Worm (Caenorhabditis elegans): ENCODE measurements around the gene krr-1.

krr-1 gene

DNA sequence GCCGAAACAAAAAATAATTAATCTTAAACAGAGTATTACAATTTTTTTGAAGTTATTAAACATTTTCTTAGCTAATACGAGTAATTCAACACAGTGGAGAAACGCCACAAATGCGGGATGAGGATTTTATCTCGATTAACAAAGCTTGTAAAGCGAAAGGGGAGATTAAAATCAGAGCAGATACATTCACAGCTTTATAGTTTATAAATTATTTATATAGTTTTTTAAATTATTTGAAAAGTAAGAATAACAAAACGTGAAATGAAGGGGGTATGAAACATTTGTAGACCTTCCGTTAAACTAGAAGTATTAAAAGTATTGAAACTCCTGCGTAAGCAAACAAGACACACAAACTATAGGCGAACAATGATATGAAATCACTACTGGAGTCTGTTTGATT is 24.1 kb downstream of the krr-1 start, which contains the start of gene C05C8.8 (continued):
- TF ChIP-seq nfya-1 (tag; optimal IDR thresholded peaks at IDR 0.05; ENCODE audit: borderline replicate concordance, insufficient read depth): no peak

DNA sequence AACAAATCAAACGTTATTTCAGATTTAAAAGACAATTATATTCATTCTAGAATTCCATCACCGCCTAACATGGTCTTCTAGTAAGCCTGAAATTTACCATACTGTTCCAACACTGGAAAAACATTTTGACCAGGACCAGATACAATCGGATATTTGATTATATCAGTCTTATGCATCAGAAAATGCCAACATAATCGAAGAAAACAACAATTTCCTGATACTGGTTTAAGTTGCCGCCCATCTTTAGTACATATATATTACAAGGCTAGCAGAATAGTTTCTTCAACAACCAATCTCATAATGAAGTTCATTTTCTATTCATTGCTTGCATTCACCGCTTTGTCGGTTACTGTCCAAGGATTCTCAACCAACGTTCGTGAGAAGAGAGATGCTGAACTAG is 28.0 kb downstream of the krr-1 start, which contains the start of gene C13A2.12:
TSS of gene C13A2.12 (plus strand) at position 301 of the 400 bp plus-strand sequence.
- TF ChIP-seq ztf-28 (GFP tag; IDR thresholded peaks at IDR 0.05) (no peak), repo-1 (tag; optimal IDR thresholded peaks at IDR 0.05) (no peak)

- TF ChIP-seq ztf-25 (GFP tag; IDR thresholded peaks at IDR 0.05): no peak
- TF ChIP-seq pbrm-1 (GFP tag; IDR thresholded peaks at IDR 0.05): no peak
- TF ChIP-seq T07F8.4 (tag; optimal IDR thresholded peaks at IDR 0.05): no peak
- no peak for TF ChIP-seq tbx-9 (tag; optimal IDR thresholded peaks at IDR 0.05; ENCODE audit: borderline replicate concordance)
Measured at ce11 chrV:7264042-7264441, 33.1 kb downstream of the krr-1 start, which contains the start of gene C13A2.9. TSS of gene C13A2.9 (minus strand) at chrV:7264142.

DNA sequence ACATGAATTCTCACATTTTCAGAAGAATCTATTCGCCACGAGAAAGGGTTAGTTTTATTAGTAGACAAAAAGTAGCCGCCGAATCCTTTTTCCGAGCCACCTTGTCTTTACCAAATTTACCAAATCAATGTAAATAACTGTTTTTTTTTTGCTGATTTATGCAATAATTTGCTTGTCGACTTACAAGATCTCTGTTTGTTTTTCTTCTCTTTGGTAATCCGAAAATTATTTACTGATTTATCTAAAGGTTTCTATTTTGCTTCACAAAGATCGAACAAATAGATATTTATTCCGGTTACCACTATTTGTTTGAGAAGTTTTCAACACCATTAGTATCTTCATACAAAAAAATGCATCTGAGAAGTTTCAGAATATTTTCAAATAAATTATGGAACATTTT is 35.0 kb downstream of the krr-1 start, which contains the start of gene C13A2.7:
TSS of gene C13A2.7 (plus strand) at position 301 of the 400 bp plus-strand sequence.
- TF ChIP-seq C06A6.2 (GFP tag; conservative IDR thresholded peaks at IDR 0.05): no peak
- no peak for TF ChIP-seq nfya-1 (tag; optimal IDR thresholded peaks at IDR 0.05; ENCODE audit: borderline replicate concordance, insufficient read depth)
- no peak for TF ChIP-seq ceh-100 (GFP tag; IDR thresholded peaks at IDR 0.05)
- TF ChIP-seq hmg-1.2 (GFP tag; IDR thresholded peaks at IDR 0.05): no peak
- no peak for TF ChIP-seq mcd-1 (GFP tag; IDR thresholded peaks at IDR 0.05)
- no peak for TF ChIP-seq somi-1 (GFP tag; optimal IDR thresholded peaks at IDR 0.05)
- no peak for TF ChIP-seq F22D6.2 (tag; optimal IDR thresholded peaks at IDR 0.05)
- TF ChIP-seq cebp-1 (GFP tag; IDR thresholded peaks at IDR 0.05): no peak
- TF ChIP-seq cebp-1 (tag; optimal IDR thresholded peaks at IDR 0.05): no peak
- no peak for TF ChIP-seq F39B2.1 (GFP tag; IDR thresholded peaks at IDR 0.05)
- no peak for TF ChIP-seq lin-54 (GFP tag; optimal IDR thresholded peaks at IDR 0.05)
- TF ChIP-seq snpc-1.3 (tag; optimal IDR thresholded peaks at IDR 0.05; ENCODE audit: insufficient read depth): no peak
- TF ChIP-seq sea-2 (GFP tag; IDR thresholded peaks at IDR 0.05): no peak
- TF ChIP-seq snpc-3.4 (tag; optimal IDR thresholded peaks at IDR 0.05): no peak
- no peak for TF ChIP-seq B0261.1 (tag; optimal IDR thresholded peaks at IDR 0.05)
- TF ChIP-seq K12H6.12 (tag; optimal IDR thresholded peaks at IDR 0.05): no peak
- TF ChIP-seq lsl-1 (GFP tag; optimal IDR thresholded peaks at IDR 0.05): no peak

DNA sequence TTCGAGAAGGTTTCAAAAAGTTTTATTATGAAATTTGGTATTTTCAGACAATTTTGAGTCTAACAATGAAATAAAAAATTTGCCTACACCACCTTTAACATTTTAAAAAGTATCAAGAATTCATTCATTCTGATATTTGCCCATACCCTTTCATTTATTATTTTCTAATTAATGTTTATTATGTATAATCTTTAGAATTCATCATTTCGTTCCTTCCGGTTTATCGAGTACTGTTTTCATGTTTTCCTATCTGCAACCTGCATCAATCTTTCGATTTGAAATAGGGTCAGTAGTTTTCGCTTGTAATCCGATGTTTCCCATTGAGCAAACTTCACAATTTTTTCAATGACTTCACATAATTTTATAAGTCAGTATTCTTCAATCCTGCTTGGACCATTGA is 38.4 kb downstream of the krr-1 start, which contains the start of gene C13A2.6:
TSS of gene C13A2.6 (plus strand) at position 301 of the 400 bp plus-strand sequence.
- TF ChIP-seq ztf-26 (tag; optimal IDR thresholded peaks at IDR 0.05) (no peak), F57C9.4 (tag; optimal IDR thresholded peaks at IDR 0.05) (no peak), ekl-4 (GFP tag; IDR thresholded peaks at IDR 0.05) (no peak), F52B5.7 (tag; optimal IDR thresholded peaks at IDR 0.05) (no peak), Y67H2A.10 (GFP tag; conservative IDR thresholded peaks at IDR 0.05) (no peak), lag-1 (GFP tag; IDR thresholded peaks at IDR 0.05) (no peak), lir-1 (GFP tag; conservative IDR thresholded peaks at IDR 0.05) (no peak), madf-6 (GFP tag; IDR thresholded peaks at IDR 0.05) (no peak), nhr-120 (GFP tag; IDR thresholded peaks at IDR 0.05) (no peak), hlh-12 (tag; optimal IDR thresholded peaks at IDR 0.05) (no peak), D2030.7 (GFP tag; IDR thresholded peaks at IDR 0.05) (no peak), athp-1 (tag; optimal IDR thresholded peaks at IDR 0.05) (no peak), C17E4.6 (GFP tag; IDR thresholded peaks at IDR 0.05) (no peak), somi-1 (GFP tag; optimal IDR thresholded peaks at IDR 0.05) (no peak), him-1 (tag; optimal IDR thresholded peaks at IDR 0.05) (no peak), F39B2.1 (GFP tag; IDR thresholded peaks at IDR 0.05) (no peak), sea-2 (GFP tag; IDR thresholded peaks at IDR 0.05) (no peak)
